Worm (Caenorhabditis elegans) whole organism, L1 larva: ENCODE results near the gene C28C12.11.

ENCODE experiments used
- C16A3.4 ChIP-seq: fragments of 150-350 bp; optimal IDR thresholded peaks from 2 replicates; lab custom pipeline; 2014; ENCODE audit warnings: missing biosample characterization, missing genetic modification characterization
- C34B4.2 ChIP-seq: sonication (generic microtip); optimal IDR thresholded peaks from 2 replicates; lab custom pipeline; 2017; ENCODE audit warnings: mild to moderate bottlenecking, missing genetic modification characterization, missing compliant biosample characterization
- blmp-1 ChIP-seq: fragments of 150-350 bp; optimal IDR thresholded peaks from 2 replicates; lab custom pipeline; 2014; ENCODE audit warnings: missing biosample characterization, missing genetic modification characterization
- ceh-8 ChIP-seq: fragments of 200-800 bp; sonication (Bioruptor generic); optimal IDR thresholded peaks from 2 replicates; lab custom pipeline; 2018; ENCODE audit warnings: mild to moderate bottlenecking, missing genetic modification characterization, moderate library complexity, missing compliant biosample characterization
- ceh-82 ChIP-seq, 3 experiments: fragments of 150-350 bp in 1 of 3; sonication (generic microtip) in 2 of 3; optimal IDR thresholded peaks; 2 replicates each; lab custom pipeline; 2014 to 2017; ENCODE audit warnings: missing biosample characterization in 3 of 3, missing genetic modification characterization in 3 of 3
- efl-1 ChIP-seq, 4 experiments: fragments of 150-350 bp; optimal IDR thresholded peaks in 3 of 4; peaks in 1 of 4; 1 replicate in 1 of 4; 2 replicates in 3 of 4; lab custom pipeline; 2014; ENCODE audit warnings: missing biosample characterization in 2 of 4, missing genetic modification characterization in 2 of 4, missing genetic modification reagents in 2 of 4
- egl-13 ChIP-seq: sonication (generic microtip); optimal IDR thresholded peaks from 2 replicates; lab custom pipeline; 2016; ENCODE audit warnings: missing genotype, missing genetic modification reagents, missing genetic modification characterization, missing compliant biosample characterization
- egl-27 ChIP-seq, 2 experiments: fragments of 150-350 bp in 1 of 2; sonication (generic microtip); optimal IDR thresholded peaks; 3 replicates each; lab custom pipeline; 2017 to 2018; ENCODE audit warnings: missing biosample characterization in 2 of 2, missing genetic modification characterization in 2 of 2, missing genetic modification reagents in 2 of 2
- elt-2 ChIP-seq: sonication (generic microtip); optimal IDR thresholded peaks from 2 replicates; lab custom pipeline; 2016; ENCODE audit warnings: missing genetic modification characterization, mild to moderate bottlenecking, inconsistent platforms, missing compliant biosample characterization, missing genetic modification reagents
- elt-3 ChIP-seq, 6 experiments: fragments of 150-350 bp in 1 of 6; sonication (generic microtip); optimal IDR thresholded peaks; 2 replicates each; lab custom pipeline; 2017 to 2018; ENCODE audit warnings: missing biosample characterization in 6 of 6, missing genetic modification characterization in 6 of 6, inconsistent platforms in 1 of 6
- fkh-10 ChIP-seq: sonication (generic microtip); optimal IDR thresholded peaks from 2 replicates; lab custom pipeline; 2017; ENCODE audit warnings: missing biosample characterization, missing genetic modification reagents, missing genetic modification characterization
- fos-1 ChIP-seq: fragments of 150-350 bp; optimal IDR thresholded peaks from 2 replicates; lab custom pipeline; 2014; ENCODE audit warnings: missing biosample characterization, missing genetic modification characterization
- hlh-17 ChIP-seq: fragments of 200-800 bp; sonication (Bioruptor generic); optimal IDR thresholded peaks from 2 replicates; lab custom pipeline; 2018; ENCODE audit warnings: missing genetic modification characterization, mild to moderate bottlenecking, missing compliant biosample characterization, moderate library complexity, borderline replicate concordance
- hlh-4 ChIP-seq: sonication (generic microtip); optimal IDR thresholded peaks from 2 replicates; lab custom pipeline; 2016; ENCODE audit warnings: mild to moderate bottlenecking, missing genetic modification characterization, missing compliant biosample characterization
- hpl-2 ChIP-seq: fragments of 150-350 bp; optimal IDR thresholded peaks from 2 replicates; lab custom pipeline; 2014; ENCODE audit warnings: missing biosample characterization, missing genetic modification reagents, missing genetic modification characterization
- lin-14 ChIP-seq: fragments of 200-800 bp; sonication (Bioruptor generic); optimal IDR thresholded peaks from 2 replicates; lab custom pipeline; 2018; ENCODE audit warnings: mild to moderate bottlenecking, missing genetic modification characterization, moderate library complexity, missing compliant biosample characterization
- lin-35 ChIP-seq, 2 experiments: fragments of 150-350 bp; optimal IDR thresholded peaks; 2 replicates each; lab custom pipeline; 2014; ENCODE audit warnings: missing biosample characterization in 2 of 2, missing genetic modification characterization in 2 of 2, missing genetic modification reagents in 2 of 2
- mep-1 ChIP-seq: fragments of 150-350 bp; optimal IDR thresholded peaks from 2 replicates; lab custom pipeline; 2014; ENCODE audit warnings: missing biosample characterization, missing genetic modification characterization
- nhr-12 ChIP-seq: sonication (generic microtip); optimal IDR thresholded peaks from 2 replicates; lab custom pipeline; 2017; ENCODE audit warnings: missing biosample characterization, missing genetic modification characterization
- nhr-20 ChIP-seq: sonication (generic microtip); optimal IDR thresholded peaks from 2 replicates; lab custom pipeline; 2016; ENCODE audit warnings: mild to moderate bottlenecking, missing genetic modification characterization, missing compliant biosample characterization
- nhr-71 ChIP-seq: sonication (generic microtip); optimal IDR thresholded peaks from 2 replicates; lab custom pipeline; 2016; ENCODE audit warnings: mild to moderate bottlenecking, missing genetic modification characterization, moderate library complexity, missing compliant biosample characterization
- nhr-76 ChIP-seq: sonication (generic microtip); optimal IDR thresholded peaks from 2 replicates; lab custom pipeline; 2017; ENCODE audit warnings: missing biosample characterization, missing genetic modification characterization
- nhr-77 ChIP-seq: fragments of 150-350 bp; optimal IDR thresholded peaks from 2 replicates; lab custom pipeline; 2014; ENCODE audit warnings: missing biosample characterization, missing genetic modification characterization
- nhr-85 ChIP-seq: sonication (generic microtip); peaks from one replicate; lab custom pipeline; 2016; ENCODE audit warnings: missing genetic modification characterization, inconsistent platforms, missing compliant biosample characterization
- pqm-1 ChIP-seq: sonication (generic microtip); optimal IDR thresholded peaks from 3 replicates; lab custom pipeline; 2017; ENCODE audit warnings: missing biosample characterization, missing genetic modification characterization
- rnt-1 ChIP-seq: sonication (generic microtip); optimal IDR thresholded peaks from 2 replicates; lab custom pipeline; 2016; ENCODE audit warnings: mild to moderate bottlenecking, missing genetic modification characterization, moderate library complexity, missing compliant biosample characterization
- skn-1 ChIP-seq: fragments of 150-350 bp; optimal IDR thresholded peaks from 2 replicates; lab custom pipeline; 2014; ENCODE audit warnings: missing biosample characterization, missing genetic modification characterization
- snpc-4 ChIP-seq: fragments of 150-350 bp; optimal IDR thresholded peaks from 2 replicates; lab custom pipeline; 2014; ENCODE audit warnings: missing biosample characterization, missing genetic modification characterization
- snu-23 ChIP-seq: sonication (generic microtip); optimal IDR thresholded peaks from 2 replicates; lab custom pipeline; 2016; ENCODE audit warnings: missing genetic modification characterization, missing compliant biosample characterization
- sox-4 ChIP-seq: sonication (generic microtip); optimal IDR thresholded peaks from 2 replicates; lab custom pipeline; 2016; ENCODE audit warnings: missing genetic modification characterization, missing compliant biosample characterization
- swsn-7 ChIP-seq: sonication (generic microtip); optimal IDR thresholded peaks from 2 replicates; lab custom pipeline; 2016; ENCODE audit warnings: missing genetic modification characterization, missing compliant biosample characterization
- tbx-2 ChIP-seq: sonication (generic microtip); optimal IDR thresholded peaks from 2 replicates; lab custom pipeline; 2016; ENCODE audit warnings: missing genetic modification characterization, missing compliant biosample characterization
- tlp-1 ChIP-seq: fragments of 150-350 bp; optimal IDR thresholded peaks from 2 replicates; lab custom pipeline; 2014; ENCODE audit warnings: missing biosample characterization, missing genetic modification characterization
- unc-130 ChIP-seq: fragments of 150-350 bp; optimal IDR thresholded peaks from 2 replicates; lab custom pipeline; 2017; ENCODE audit warnings: missing biosample characterization, missing genetic modification characterization, inconsistent platforms
- unc-30 ChIP-seq: sonication (generic microtip); optimal IDR thresholded peaks from 2 replicates; lab custom pipeline; 2017; ENCODE audit warnings: missing biosample characterization, missing genetic modification characterization
- unc-86 ChIP-seq: sonication (generic microtip); optimal IDR thresholded peaks from 2 replicates; lab custom pipeline; 2016; ENCODE audit warnings: missing genetic modification characterization, missing compliant biosample characterization
- xbp-1 ChIP-seq: sonication (generic microtip); optimal IDR thresholded peaks from 2 replicates; lab custom pipeline; 2016; ENCODE audit warnings: missing genetic modification characterization, missing compliant biosample characterization
- zip-4 ChIP-seq: fragments of 200-800 bp; sonication (Bioruptor generic); optimal IDR thresholded peaks from 2 replicates; lab custom pipeline; 2018; ENCODE audit warnings: mild to moderate bottlenecking, missing genetic modification characterization, moderate library complexity, missing compliant biosample characterization
- ztf-11 ChIP-seq, 2 experiments: sonication (generic microtip); optimal IDR thresholded peaks; 2 replicates each; lab custom pipeline; 2016 to 2017; ENCODE audit warnings: missing genetic modification characterization in 2 of 2, missing biosample characterization in 1 of 2, missing compliant biosample characterization in 1 of 2
- ztf-4 ChIP-seq: fragments of 150-350 bp; optimal IDR thresholded peaks from 2 replicates; lab custom pipeline; 2014; ENCODE audit warnings: missing biosample characterization, missing genetic modification characterization

Gene C28C12.11

DNA sequence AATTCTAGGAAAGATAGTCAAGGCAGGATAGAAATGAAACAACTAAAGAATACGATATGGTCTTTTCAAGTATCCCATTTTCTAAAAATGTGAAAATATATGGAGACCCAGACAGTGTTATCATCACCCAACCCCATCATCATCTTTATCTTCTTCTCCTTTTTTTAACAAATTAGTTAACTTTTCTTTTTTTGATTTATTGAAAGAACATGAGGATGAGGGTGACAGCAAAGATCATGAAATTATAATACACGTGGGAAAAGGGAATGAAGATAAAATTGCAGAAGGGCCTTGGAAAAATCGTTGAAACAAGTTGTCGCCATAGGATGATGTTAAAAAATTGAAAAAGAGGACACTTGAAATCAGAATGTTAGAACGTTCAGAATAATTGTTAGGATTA is 9.7 kb upstream of the C28C12.11 start (continued):
- TF ChIP-seq sox-4 (no peak), fos-1 (tag; lab: Kevin White, UChicago) (no peak), fkh-10 (no peak), hpl-2 (GFP tag; lab: Kevin White, UChicago) (no peak), C16A3.4 (tag; lab: Kevin White, UChicago) (no peak), nhr-85 (peak; percentile 82), tlp-1 (tag; lab: Kevin White, UChicago) (no peak), unc-30 (tag; lab: Kevin White, UChicago) (no peak), ceh-8 (GFP tag; lab: Kevin White, UChicago) (no peak), efl-1 (optimal IDR thresholded peaks at IDR 0.05; lab: Kevin White, UChicago) (no peak), efl-1 (GFP tag; optimal IDR thresholded peaks at IDR 0.05 in 1 of 2; lab: Kevin White, UChicago) (no peak), xbp-1 (tag; lab: Kevin White, UChicago) (no peak), C34B4.2 (tag; lab: Kevin White, UChicago) (no peak), unc-86 (no peak), blmp-1 (peak; percentile 33), hlh-4 (tag; lab: Kevin White, UChicago) (no peak), tbx-2 (peak; percentile 3)

DNA sequence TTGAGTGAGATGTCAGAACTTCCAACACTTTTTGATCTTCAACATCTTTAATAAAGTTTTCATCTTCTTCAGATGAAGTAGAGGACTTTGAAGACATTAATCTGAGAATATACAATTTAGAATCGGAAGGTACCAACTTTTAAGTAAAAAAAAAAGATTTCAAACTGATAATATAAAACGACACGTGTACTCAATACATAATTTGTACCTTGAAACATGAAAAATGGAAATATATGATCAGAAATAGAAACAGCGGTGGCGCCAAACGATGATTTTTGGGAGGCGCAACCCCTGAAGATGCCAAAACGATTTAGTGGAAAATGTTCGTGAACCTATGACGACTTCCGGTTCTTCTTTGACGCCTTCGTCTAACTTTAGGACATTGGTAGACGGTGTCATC is 1.4 kb upstream of the C28C12.11 start, which contains the start of gene oat-1:
TSS of gene oat-1 (minus strand) at position 101 of the 400 bp plus-strand sequence.
- TF ChIP-seq rnt-1 (tag; lab: Kevin White, UChicago): no peak
- no peak for TF ChIP-seq nhr-71 (tag; lab: Kevin White, UChicago)
- no peak for TF ChIP-seq elt-3 (tag; optimal IDR thresholded peaks at IDR 0.05; lab: Kevin White, UChicago)
- no peak for TF ChIP-seq nhr-12 (tag; lab: Kevin White, UChicago)
- TF ChIP-seq hpl-2 (GFP tag; lab: Kevin White, UChicago): no peak
- no peak for TF ChIP-seq ztf-11 (tag; optimal IDR thresholded peaks at IDR 0.05; lab: Kevin White, UChicago)
- TF ChIP-seq zip-4 (GFP tag; lab: Kevin White, UChicago): no peak

- no peak for TF ChIP-seq unc-130 (tag; lab: Kevin White, UChicago)
- no peak for TF ChIP-seq egl-13 (tag; lab: Kevin White, UChicago)
- TF ChIP-seq ztf-4 (tag; lab: Kevin White, UChicago): no peak
- TF ChIP-seq lin-14: peak; percentile 39
- TF ChIP-seq sox-4: no peak
- TF ChIP-seq C34B4.2 (tag; lab: Kevin White, UChicago): no peak
- TF ChIP-seq xbp-1 (tag; lab: Kevin White, UChicago): no peak
- TF ChIP-seq efl-1 (optimal IDR thresholded peaks at IDR 0.05; lab: Kevin White, UChicago): no peak
- peak in 1 of 2 experiments; percentile 51 for TF ChIP-seq efl-1 (GFP tag; optimal IDR thresholded peaks at IDR 0.05 in 1 of 2; lab: Kevin White, UChicago)
- no peak for TF ChIP-seq ceh-8 (GFP tag; lab: Kevin White, UChicago)
- peak; percentile 15 for TF ChIP-seq nhr-71 (tag; lab: Kevin White, UChicago)
- TF ChIP-seq snu-23 (GFP tag; lab: Kevin White, UChicago): no peak
- TF ChIP-seq mep-1: no peak
- no peak for TF ChIP-seq pqm-1 (tag; lab: Kevin White, UChicago)
- peak; percentile 66 for TF ChIP-seq elt-2 (tag; lab: Kevin White, UChicago)
- no peak for TF ChIP-seq lin-35 (GFP tag; optimal IDR thresholded peaks at IDR 0.05; lab: Kevin White, UChicago)
- no peak for TF ChIP-seq nhr-77 (tag; lab: Kevin White, UChicago)
- TF ChIP-seq rnt-1 (tag; lab: Kevin White, UChicago): peak; percentile 9
- no peak for TF ChIP-seq ceh-82 (tag; optimal IDR thresholded peaks at IDR 0.05; lab: Kevin White, UChicago)
- TF ChIP-seq elt-3 (tag; optimal IDR thresholded peaks at IDR 0.05; lab: Kevin White, UChicago): peak in 2 of 6 experiments; percentile 15 to 33
- no peak for TF ChIP-seq nhr-20 (tag; lab: Kevin White, UChicago)
- TF ChIP-seq skn-1: no peak
- no peak for TF ChIP-seq snpc-4 (tag; lab: Kevin White, UChicago)
- TF ChIP-seq swsn-7 (tag; lab: Kevin White, UChicago): no peak
- TF ChIP-seq nhr-76 (tag; lab: Kevin White, UChicago): no peak
- no peak for TF ChIP-seq egl-27 (tag; optimal IDR thresholded peaks at IDR 0.05; lab: Kevin White, UChicago)
- peak; percentile 62 for TF ChIP-seq blmp-1
- no peak for TF ChIP-seq hlh-17 (GFP tag; lab: Kevin White, UChicago)
- TF ChIP-seq nhr-85: no peak
Measured at ce11 chrIV:8475030-8475679, 1.3 kb downstream of the C28C12.11 start.
